Worm (Caenorhabditis elegans): ENCODE results near the gene tcer-1.

The tcer-1 gene

ce11 chrII:7024897-7025852 is 24.7 kb downstream of the tcer-1 start, which contains the start of gene znf-598 (continued):
- TF ChIP-seq F44E2.7 (GFP tag; IDR thresholded peaks at IDR 0.05): no peak
- no peak for TF ChIP-seq ces-1 (GFP tag; optimal IDR thresholded peaks at IDR 0.05)
- TF ChIP-seq nhr-77 (tag; optimal IDR thresholded peaks at IDR 0.05): peak; percentile 57
- TF ChIP-seq dmd-9 (GFP tag; IDR thresholded peaks at IDR 0.05): no peak
- TF ChIP-seq F26F4.8 (GFP tag; conservative IDR thresholded peaks at IDR 0.05): no peak
- TF ChIP-seq ama-1 (optimal IDR thresholded peaks at IDR 0.05): no peak
- no peak for TF ChIP-seq nhr-237 (tag; optimal IDR thresholded peaks at IDR 0.05)
- TF ChIP-seq tra-1 (GFP tag; IDR thresholded peaks at IDR 0.05): no peak
- no peak for TF ChIP-seq unc-130 (GFP tag; optimal IDR thresholded peaks at IDR 0.05)
- TF ChIP-seq vab-7 (GFP tag; IDR thresholded peaks at IDR 0.05): no peak
- TF ChIP-seq ZK546.5 (tag; optimal IDR thresholded peaks at IDR 0.05): no peak
- TF ChIP-seq hmg-1.1 (GFP tag; IDR thresholded peaks at IDR 0.05): no peak
- TF ChIP-seq aly-2 (tag; optimal IDR thresholded peaks at IDR 0.05): no peak
- no peak for TF ChIP-seq lin-13 (GFP tag; optimal IDR thresholded peaks at IDR 0.05)
- TF ChIP-seq lin-29 (GFP tag; IDR thresholded peaks at IDR 0.05): no peak
- TF ChIP-seq dve-1 (tag; optimal IDR thresholded peaks at IDR 0.05; ENCODE audit: insufficient read depth): peak; percentile 58
- TF ChIP-seq mxl-2 (GFP tag; conservative IDR thresholded peaks at IDR 0.05): no peak
- TF ChIP-seq F37D6.2 (tag; optimal IDR thresholded peaks at IDR 0.05): no peak
- no peak for TF ChIP-seq nhr-42 (GFP tag; IDR thresholded peaks at IDR 0.05)
- no peak for TF ChIP-seq ztf-11 (tag; optimal IDR thresholded peaks at IDR 0.05)
- no peak for TF ChIP-seq snpc-4 (tag; optimal IDR thresholded peaks at IDR 0.05)
- TF ChIP-seq hlh-30 (tag; optimal IDR thresholded peaks at IDR 0.05; ENCODE audit: insufficient read depth): peak; percentile 19
- TF ChIP-seq daf-16 (GFP tag; optimal IDR thresholded peaks at IDR 0.05): no peak
- peak; percentile 74 for TF ChIP-seq daf-16 (tag; optimal IDR thresholded peaks at IDR 0.05)
- no peak for TF ChIP-seq egl-43 (GFP tag; IDR thresholded peaks at IDR 0.05)
- TF ChIP-seq lin-39 (tag; optimal IDR thresholded peaks at IDR 0.05): no peak
- no peak for TF ChIP-seq lin-1 (GFP tag; IDR thresholded peaks at IDR 0.05)
- peak; percentile 69 for TF ChIP-seq nhr-28 (tag; optimal IDR thresholded peaks at IDR 0.05)
- TF ChIP-seq mep-1 (tag; optimal IDR thresholded peaks at IDR 0.05): peak; percentile 61
- TF ChIP-seq Y105C5A.15 (GFP tag; IDR thresholded peaks at IDR 0.05): no peak
- TF ChIP-seq zip-2 (tag; optimal IDR thresholded peaks at IDR 0.05): peak; percentile 94
- no peak for TF ChIP-seq ceh-28 (tag; optimal IDR thresholded peaks at IDR 0.05)
- no peak for TF ChIP-seq zfp-2 (tag; optimal IDR thresholded peaks at IDR 0.05)
- no peak for TF ChIP-seq set-16 (GFP tag; IDR thresholded peaks at IDR 0.05)
- TF ChIP-seq php-3 (GFP tag; IDR thresholded peaks at IDR 0.05): peak; percentile 70
- TF ChIP-seq ztf-7 (tag; optimal IDR thresholded peaks at IDR 0.05): no peak
- no peak for TF ChIP-seq mxl-3 (GFP tag; optimal IDR thresholded peaks at IDR 0.05)
- TF ChIP-seq saeg-2 (GFP tag; IDR thresholded peaks at IDR 0.05): no peak
- peak in 1 of 2 experiments; percentile 83 for TF ChIP-seq lsy-2 (tag; optimal IDR thresholded peaks at IDR 0.05)
- TF ChIP-seq madf-9 (GFP tag; conservative IDR thresholded peaks at IDR 0.05): no peak
- no peak for TF ChIP-seq lir-3 (tag; optimal IDR thresholded peaks at IDR 0.05)
- TF ChIP-seq zip-11 (GFP tag; IDR thresholded peaks at IDR 0.05): no peak
- TF ChIP-seq Y75B8A.6 (GFP tag; IDR thresholded peaks at IDR 0.05): no peak
- TF ChIP-seq F49E8.2 (tag; optimal IDR thresholded peaks at IDR 0.05; ENCODE audit: borderline replicate concordance): no peak
- no peak for TF ChIP-seq unc-39 (tag; optimal IDR thresholded peaks at IDR 0.05)
- TF ChIP-seq rbr-2 (tag; optimal IDR thresholded peaks at IDR 0.05): peak; percentile 19
- TF ChIP-seq spr-1 (tag; optimal IDR thresholded peaks at IDR 0.05): no peak
- peak; percentile 76 for TF ChIP-seq pqm-1 (tag; optimal IDR thresholded peaks at IDR 0.05)
- no peak for TF ChIP-seq arid-1 (GFP tag; conservative IDR thresholded peaks at IDR 0.05)
- TF ChIP-seq nhr-10 (tag; optimal IDR thresholded peaks at IDR 0.05): no peak
- no peak for TF ChIP-seq nhr-25 (tag; optimal IDR thresholded peaks at IDR 0.05; ENCODE audit: borderline replicate concordance, insufficient read depth)

All from whole organism, L4 larva.